Worm (Caenorhabditis elegans): ENCODE measurements around the gene ZK637.14.
A peak's percentile ranks its signal among the peaks of the same experiment; 100 is the strongest.

ce11 chrIII:8887184-8887801 is 1.7 kb downstream of the ZK637.14 start, which contains the start of gene famh-136:
- no peak for TF ChIP-seq dao-5 (tag; optimal IDR thresholded peaks at IDR 0.05)
- TF ChIP-seq W03F9.2 (tag; optimal IDR thresholded peaks at IDR 0.05) = peak; percentile 94
- peak; percentile 50 for TF ChIP-seq him-1 (tag; optimal IDR thresholded peaks at IDR 0.05)

Data from whole organism, L4/young adult.